Fruit fly (Drosophila melanogaster) Kc167 (cell line): Measurements from ENCODE around the gene CG6067.

Experiments used
- Myc ChIP-seq: fragments of >200 bp; optimal IDR thresholded peaks from 2 replicates; lab custom pipeline; 2017; ENCODE audit warnings: missing external identifiers
- Sin3A ChIP-seq: fragments of >200 bp; optimal IDR thresholded peaks from 2 replicates; lab custom pipeline; 2018; ENCODE audit warnings: missing external identifiers
- h ChIP-seq: fragments of >200 bp; optimal IDR thresholded peaks from 3 replicates; lab custom pipeline; 2018; ENCODE audit warnings: missing external identifiers
- insv ChIP-seq: fragments of >200 bp; optimal IDR thresholded peaks from 3 replicates; lab custom pipeline; 2018; ENCODE audit warnings: missing external identifiers
- psq ChIP-seq: fragments of >200 bp; optimal IDR thresholded peaks from 2 replicates; lab custom pipeline; 2017; ENCODE audit warnings: missing external identifiers
- ttk ChIP-seq: sonication (Bioruptor generic); optimal IDR thresholded peaks from 2 replicates; lab custom pipeline; 2017; ENCODE audit warnings: missing external identifiers

- TF ChIP-seq h (lab: Kevin White, UChicago) (no peak), psq (lab: Kevin White, UChicago) (no peak), ttk (no peak), insv (no peak), Sin3A (no peak), Myc (no peak)
These were observed 47.5 kb upstream of the CG6067 start, which contains the start of gene CG12236 for dm6 chrX:5907916-5908315.
